Worm (Caenorhabditis elegans): ENCODE measurements around the gene R11G11.16.

R11G11.16 gene

ce11 chrV:487980-488379 is 37.0 kb downstream of the R11G11.16 start:
- no peak for TF ChIP-seq T22C8.4 (GFP tag; IDR thresholded peaks at IDR 0.05)
- TF ChIP-seq cog-1 (tag; optimal IDR thresholded peaks at IDR 0.05) = no peak
- no peak for TF ChIP-seq ztf-29 (GFP tag; IDR thresholded peaks at IDR 0.05)
- no peak for TF ChIP-seq med-1 (GFP tag; optimal IDR thresholded peaks at IDR 0.05; ENCODE audit: insufficient read depth)
- TF ChIP-seq ztf-23 (GFP tag; IDR thresholded peaks at IDR 0.05) = no peak
- no peak for TF ChIP-seq tab-1 (GFP tag; IDR thresholded peaks at IDR 0.05)
- TF ChIP-seq klf-2 (GFP tag; conservative IDR thresholded peaks at IDR 0.05) = no peak
- no peak for TF ChIP-seq flt-1 (GFP tag; IDR thresholded peaks at IDR 0.05)
- TF ChIP-seq ref-1 (GFP tag; conservative IDR thresholded peaks at IDR 0.05) = no peak

ce11 chrV:486684-487083 is 38.3 kb downstream of the R11G11.16 start, which contains the start of gene nhr-211:
nhr-211 (plus strand) TSS chrV:486984.
- no peak for TF ChIP-seq T22C8.4 (GFP tag; IDR thresholded peaks at IDR 0.05)
- TF ChIP-seq ztf-29 (GFP tag; IDR thresholded peaks at IDR 0.05) = no peak
- TF ChIP-seq klf-2 (GFP tag; conservative IDR thresholded peaks at IDR 0.05) = no peak
- no peak for TF ChIP-seq tab-1 (GFP tag; IDR thresholded peaks at IDR 0.05)
- no peak for TF ChIP-seq cog-1 (tag; optimal IDR thresholded peaks at IDR 0.05)
- no peak for TF ChIP-seq flt-1 (GFP tag; IDR thresholded peaks at IDR 0.05)
- TF ChIP-seq ztf-23 (GFP tag; IDR thresholded peaks at IDR 0.05) = no peak
- TF ChIP-seq med-1 (GFP tag; optimal IDR thresholded peaks at IDR 0.05; ENCODE audit: insufficient read depth) = no peak
- TF ChIP-seq ref-1 (GFP tag; conservative IDR thresholded peaks at IDR 0.05) = no peak

ce11 chrV:484285-484890 is 40.6 kb downstream of the R11G11.16 start, which contains the start of gene nhr-212:
nhr-212 (plus strand) TSS chrV:484857.
- no peak for TF ChIP-seq tab-1 (GFP tag; IDR thresholded peaks at IDR 0.05)
- no peak for TF ChIP-seq flt-1 (GFP tag; IDR thresholded peaks at IDR 0.05)
- TF ChIP-seq ref-1 (GFP tag; conservative IDR thresholded peaks at IDR 0.05) = no peak
- TF ChIP-seq klf-2 (GFP tag; conservative IDR thresholded peaks at IDR 0.05) = no peak
- no peak for TF ChIP-seq ztf-23 (GFP tag; IDR thresholded peaks at IDR 0.05)
- no peak for TF ChIP-seq med-1 (GFP tag; optimal IDR thresholded peaks at IDR 0.05; ENCODE audit: insufficient read depth)
- TF ChIP-seq ztf-29 (GFP tag; IDR thresholded peaks at IDR 0.05) = no peak
- no peak for TF ChIP-seq T22C8.4 (GFP tag; IDR thresholded peaks at IDR 0.05)
- no peak for TF ChIP-seq cog-1 (tag; optimal IDR thresholded peaks at IDR 0.05)

- TF ChIP-seq ztf-23 (GFP tag; IDR thresholded peaks at IDR 0.05) (no peak), cog-1 (tag; optimal IDR thresholded peaks at IDR 0.05) (no peak), ztf-29 (GFP tag; IDR thresholded peaks at IDR 0.05) (no peak), ref-1 (GFP tag; conservative IDR thresholded peaks at IDR 0.05) (no peak), tab-1 (GFP tag; IDR thresholded peaks at IDR 0.05) (no peak), T22C8.4 (GFP tag; IDR thresholded peaks at IDR 0.05) (no peak), flt-1 (GFP tag; IDR thresholded peaks at IDR 0.05) (no peak), klf-2 (GFP tag; conservative IDR thresholded peaks at IDR 0.05) (no peak), med-1 (GFP tag; optimal IDR thresholded peaks at IDR 0.05; ENCODE audit: insufficient read depth) (no peak)
Observed at ce11 chrV:483289-483795, 41.6 kb downstream of the R11G11.16 start, which contains the start of gene nhr-130. nhr-130 (minus strand) TSS chrV:483339.

ce11 chrV:482860-483259 is 42.1 kb downstream of the R11G11.16 start:
- no peak for TF ChIP-seq ztf-23 (GFP tag; IDR thresholded peaks at IDR 0.05)
- no peak for TF ChIP-seq tab-1 (GFP tag; IDR thresholded peaks at IDR 0.05)
- no peak for TF ChIP-seq ztf-29 (GFP tag; IDR thresholded peaks at IDR 0.05)
- no peak for TF ChIP-seq T22C8.4 (GFP tag; IDR thresholded peaks at IDR 0.05)
- no peak for TF ChIP-seq med-1 (GFP tag; optimal IDR thresholded peaks at IDR 0.05; ENCODE audit: insufficient read depth)
- TF ChIP-seq ref-1 (GFP tag; conservative IDR thresholded peaks at IDR 0.05) = no peak
- no peak for TF ChIP-seq klf-2 (GFP tag; conservative IDR thresholded peaks at IDR 0.05)
- TF ChIP-seq flt-1 (GFP tag; IDR thresholded peaks at IDR 0.05) = no peak
- TF ChIP-seq cog-1 (tag; optimal IDR thresholded peaks at IDR 0.05) = no peak

ce11 chrV:479046-479445 is 45.9 kb downstream of the R11G11.16 start:
- TF ChIP-seq ref-1 (GFP tag; conservative IDR thresholded peaks at IDR 0.05) = no peak

ce11 chrV:477664-478212 is 47.2 kb downstream of the R11G11.16 start, which contains the start of gene nhr-55:
nhr-55 (plus strand) TSS chrV:478162.
- TF ChIP-seq cog-1 (tag; optimal IDR thresholded peaks at IDR 0.05) = no peak
- no peak for TF ChIP-seq klf-2 (GFP tag; conservative IDR thresholded peaks at IDR 0.05)
- no peak for TF ChIP-seq tab-1 (GFP tag; IDR thresholded peaks at IDR 0.05)
- no peak for TF ChIP-seq flt-1 (GFP tag; IDR thresholded peaks at IDR 0.05)
- no peak for TF ChIP-seq T22C8.4 (GFP tag; IDR thresholded peaks at IDR 0.05)
- no peak for TF ChIP-seq ztf-23 (GFP tag; IDR thresholded peaks at IDR 0.05)
- TF ChIP-seq ref-1 (GFP tag; conservative IDR thresholded peaks at IDR 0.05) = no peak

Data from whole organism, midembryonic.